Worm (Caenorhabditis elegans): ENCODE data around the gene sdz-35.
"Not testable (repeated sequence)": the region's sequence is repeated elsewhere in the genome, so short reads cannot be mapped to it uniquely, and the experiment has no call there.

The sdz-35 gene

ce11 chrII:3206423-3206989 is 2.1 kb downstream of the sdz-35 start, which contains the start of the genes ZC239.20 and ZC239.21:
TSS of gene ZC239.20 (minus strand) at chrII:3206523.
TSS of gene ZC239.21 (plus strand) at chrII:3206939.
- TF ChIP-seq gmeb-1 (tag; optimal IDR thresholded peaks at IDR 0.05) (no peak), dmd-4 (tag; optimal IDR thresholded peaks at IDR 0.05) (no peak), ztf-1 (GFP tag; conservative IDR thresholded peaks at IDR 0.05) (no peak), unc-39 (tag; optimal IDR thresholded peaks at IDR 0.05) (no peak), ceh-16 (tag; optimal IDR thresholded peaks at IDR 0.05) (no peak), skn-1 (tag; optimal IDR thresholded peaks at IDR 0.05) (no peak), nhr-237 (tag; optimal IDR thresholded peaks at IDR 0.05) (no peak), ZK546.5 (tag; optimal IDR thresholded peaks at IDR 0.05) (no peak), ztf-4 (tag; optimal IDR thresholded peaks at IDR 0.05) (no peak), lsy-2 (tag; optimal IDR thresholded peaks at IDR 0.05) (no peak), sma-3 (GFP tag; optimal IDR thresholded peaks at IDR 0.05) (no peak), ceh-82 (tag; optimal IDR thresholded peaks at IDR 0.05) (no peak), peb-1 (tag; optimal IDR thresholded peaks at IDR 0.05) (no peak), nhr-25 (tag; optimal IDR thresholded peaks at IDR 0.05) (no peak), lin-39 (tag; optimal IDR thresholded peaks at IDR 0.05) (no peak)

- no peak for TF ChIP-seq F13H6.1 (tag; optimal IDR thresholded peaks at IDR 0.05)
Measured at ce11 chrII:3203415-3203814, 5.2 kb downstream of the sdz-35 start, which contains the start of gene sri-50. TSS of gene sri-50 (plus strand) at chrII:3203715.

ce11 chrII:3202519-3202918 is 6.1 kb downstream of the sdz-35 start, which contains the start of gene sri-53:
TSS of gene sri-53 (minus strand) at chrII:3202619.
- no peak for TF ChIP-seq ztf-11 (tag; optimal IDR thresholded peaks at IDR 0.05)
- TF ChIP-seq fos-1 (tag; optimal IDR thresholded peaks at IDR 0.05): no peak
- TF ChIP-seq lsy-2 (tag; optimal IDR thresholded peaks at IDR 0.05): no peak
- TF ChIP-seq aly-2 (tag; optimal IDR thresholded peaks at IDR 0.05): no peak

- not testable (repeated sequence) for TF ChIP-seq Y55F3AM.14 (GFP tag; optimal IDR thresholded peaks at IDR 0.05); lin-39 (tag; optimal IDR thresholded peaks at IDR 0.05); sma-3 (GFP tag; optimal IDR thresholded peaks at IDR 0.05)
Measured at ce11 chrII:3201242-3201641, 7.3 kb downstream of the sdz-35 start, which contains the start of gene sri-48. TSS of gene sri-48 (minus strand) at chrII:3201342.

- no peak for TF ChIP-seq egl-27 (tag; optimal IDR thresholded peaks at IDR 0.05)
- TF ChIP-seq mab-5 (tag; optimal IDR thresholded peaks at IDR 0.05): no peak
- TF ChIP-seq ceh-82 (tag; optimal IDR thresholded peaks at IDR 0.05): no peak
- no peak for TF ChIP-seq sma-3 (GFP tag; optimal IDR thresholded peaks at IDR 0.05)
- no peak for TF ChIP-seq ZK546.5 (tag; optimal IDR thresholded peaks at IDR 0.05)
- no peak for TF ChIP-seq lin-39 (tag; optimal IDR thresholded peaks at IDR 0.05)
- TF ChIP-seq ama-1 (optimal IDR thresholded peaks at IDR 0.05): no peak
- TF ChIP-seq nhr-10 (tag; optimal IDR thresholded peaks at IDR 0.05): no peak
- no peak for TF ChIP-seq lin-11 (tag; optimal IDR thresholded peaks at IDR 0.05)
- no peak for TF ChIP-seq alr-1 (tag; optimal IDR thresholded peaks at IDR 0.05)
- TF ChIP-seq skn-1 (tag; optimal IDR thresholded peaks at IDR 0.05): no peak
- no peak for TF ChIP-seq elt-3 (tag; optimal IDR thresholded peaks at IDR 0.05)
- TF ChIP-seq crh-2 (tag; optimal IDR thresholded peaks at IDR 0.05): no peak
- no peak for TF ChIP-seq nhr-77 (tag; optimal IDR thresholded peaks at IDR 0.05)
- TF ChIP-seq nhr-6 (tag; optimal IDR thresholded peaks at IDR 0.05): no peak
Measured at ce11 chrII:3198998-3199397, 9.6 kb downstream of the sdz-35 start, which contains the start of gene sri-51. TSS of gene sri-51 (minus strand) at chrII:3199098.

ce11 chrII:3196966-3197365 is 11.6 kb downstream of the sdz-35 start, which contains the start of gene gcy-15:
TSS of gene gcy-15 (minus strand) at chrII:3197066.
- TF ChIP-seq F13H6.1 (tag; optimal IDR thresholded peaks at IDR 0.05) (no peak), elt-3 (tag; optimal IDR thresholded peaks at IDR 0.05) (no peak), peb-1 (tag; optimal IDR thresholded peaks at IDR 0.05) (no peak), nhr-12 (tag; optimal IDR thresholded peaks at IDR 0.05) (no peak), ama-1 (optimal IDR thresholded peaks at IDR 0.05) (no peak), unc-55 (GFP tag; optimal IDR thresholded peaks at IDR 0.05) (no peak), nhr-6 (tag; optimal IDR thresholded peaks at IDR 0.05) (no peak), C34F6.9 (tag; optimal IDR thresholded peaks at IDR 0.05) (no peak), lin-39 (tag; optimal IDR thresholded peaks at IDR 0.05) (no peak), lin-11 (tag; optimal IDR thresholded peaks at IDR 0.05) (no peak), nhr-25 (tag; optimal IDR thresholded peaks at IDR 0.05) (no peak)

All from whole organism, L2 larva.